Fruit fly (Drosophila melanogaster): ENCODE results near the gene hth.
A peak's percentile ranks its signal among the peaks of the same experiment; 100 is the strongest.

Gene hth

dm6 chr3R:10680825-10681681, 41.7 kb upstream of the hth start, which contains the start of gene Phyhd1 (continued):
- peak; percentile 95 for TF ChIP-seq PHDP (tag; optimal IDR thresholded peaks at IDR 0.05)
- peak; percentile 71 for TF ChIP-seq fd64A (GFP tag; optimal IDR thresholded peaks at IDR 0.05)
- peak; percentile 58; the same call in 2 of the 3 replicates for TF ChIP-seq sr (GFP tag; IDR thresholded peaks at IDR 0.05)
- no peak for TF ChIP-seq Bgb (GFP tag; IDR thresholded peaks at IDR 0.05; ENCODE audit: partially characterized antibody)
- peak; percentile 95 for TF ChIP-seq Ptx1 (GFP tag; IDR thresholded peaks at IDR 0.05)
- TF ChIP-seq hb (GFP tag; IDR thresholded peaks at IDR 0.05; ENCODE audit: partially characterized antibody), result no peak
- TF ChIP-seq salm (tag; optimal IDR thresholded peaks at IDR 0.05), result peak; percentile 95
- peak; percentile 93 for TF ChIP-seq CG1792 (GFP tag; optimal IDR thresholded peaks at IDR 0.05)
- peak; percentile 86 for TF ChIP-seq CG4282 (GFP tag; optimal IDR thresholded peaks at IDR 0.05)
- TF ChIP-seq tin (GFP tag; optimal IDR thresholded peaks at IDR 0.05), result peak; percentile 93
- peak; percentile 81 for TF ChIP-seq CG31365 (tag; optimal IDR thresholded peaks at IDR 0.05)
- TF ChIP-seq CG2129 (GFP tag; IDR thresholded peaks at IDR 0.05; ENCODE audit: partially characterized antibody), result no peak
- peak; percentile 96 for TF ChIP-seq Hsf (GFP tag; optimal IDR thresholded peaks at IDR 0.05)
- peak; percentile 89 for TF ChIP-seq CG43689 (GFP tag; IDR thresholded peaks at IDR 0.05)
- peak; percentile 89 for TF ChIP-seq emc (GFP tag; optimal IDR thresholded peaks at IDR 0.05)
- TF ChIP-seq Nf-YA (GFP tag; IDR thresholded peaks at IDR 0.05), result peak; percentile 94
- TF ChIP-seq stc (GFP tag; IDR thresholded peaks at IDR 0.05), result peak; percentile 94
- TF ChIP-seq Jarid2 (GFP tag; optimal IDR thresholded peaks at IDR 0.05), result peak; percentile 83
- TF ChIP-seq CG18262 (tag; optimal IDR thresholded peaks at IDR 0.05), result peak; percentile 94
- TF ChIP-seq inv (GFP tag; IDR thresholded peaks at IDR 0.05; ENCODE audit: partially characterized antibody), result no peak
- peak; percentile 80 for TF ChIP-seq zen (tag; optimal IDR thresholded peaks at IDR 0.05)
- 0 out of 2 replicates have a peak, but pooled peaks have one; percentile 6 for TF ChIP-seq Dref (GFP tag; IDR thresholded peaks at IDR 0.05)
- no peak for TF ChIP-seq HLH4C (GFP tag; IDR thresholded peaks at IDR 0.05; ENCODE audit: partially characterized antibody)
- TF ChIP-seq CG10267 (tag; optimal IDR thresholded peaks at IDR 0.05), result peak; percentile 87
- TF ChIP-seq CG3847 (GFP tag; IDR thresholded peaks at IDR 0.05), result peak; percentile 92
- peak; percentile 96 for TF ChIP-seq org-1 (GFP tag; optimal IDR thresholded peaks at IDR 0.05)
- no peak for TF ChIP-seq cg (GFP tag; optimal IDR thresholded peaks at IDR 0.05)
- peak; percentile 90 for TF ChIP-seq onecut (GFP tag; IDR thresholded peaks at IDR 0.05)
- TF ChIP-seq CG14667 (GFP tag; IDR thresholded peaks at IDR 0.05), result peak; percentile 83
- peak; percentile 95 for TF ChIP-seq vfl (GFP tag; optimal IDR thresholded peaks at IDR 0.05)
- no peak for TF ChIP-seq CG1832 (GFP tag; optimal IDR thresholded peaks at IDR 0.05)
- peak; percentile 90 for TF ChIP-seq ttk (GFP tag; IDR thresholded peaks at IDR 0.05)
- TF ChIP-seq Spps (tag; optimal IDR thresholded peaks at IDR 0.05), result peak; percentile 92
- peak; percentile 86 for TF ChIP-seq CG4730 (GFP tag; IDR thresholded peaks at IDR 0.05)
- TF ChIP-seq sc (optimal IDR thresholded peaks at IDR 0.05), result no peak
- TF ChIP-seq sc (GFP tag; optimal IDR thresholded peaks at IDR 0.05), result peak; percentile 92
- peak; percentile 92 for TF ChIP-seq CG14050 (GFP tag; IDR thresholded peaks at IDR 0.05)
- peak in 1 of 2 experiments; percentile 82 for TF ChIP-seq eve (GFP tag; optimal IDR thresholded peaks at IDR 0.05)
- peak; percentile 95 for TF ChIP-seq CG2199 (GFP tag; IDR thresholded peaks at IDR 0.05)
- TF ChIP-seq tgo (GFP tag; IDR thresholded peaks at IDR 0.05), result peak; percentile 92
- TF ChIP-seq CG12155 (GFP tag; optimal IDR thresholded peaks at IDR 0.05), result peak; percentile 94
- peak; percentile 87 for TF ChIP-seq ewg (GFP tag; optimal IDR thresholded peaks at IDR 0.05)
- no peak for TF ChIP-seq Hr39 (optimal IDR thresholded peaks at IDR 0.05)
- TF ChIP-seq CG3281 (GFP tag; optimal IDR thresholded peaks at IDR 0.05), result peak; percentile 92
- TF ChIP-seq CG7556 (GFP tag; optimal IDR thresholded peaks at IDR 0.05), result peak; percentile 97
- peak; percentile 76 for TF ChIP-seq CG17612 (GFP tag; IDR thresholded peaks at IDR 0.05)
- TF ChIP-seq C15 (GFP tag; IDR thresholded peaks at IDR 0.05), result peak; percentile 73; the same call in 1 of the 3 replicates
- TF ChIP-seq seq (GFP tag; IDR thresholded peaks at IDR 0.05), result peak; percentile 93
- TF ChIP-seq CG12219 (GFP tag; optimal IDR thresholded peaks at IDR 0.05), result peak; percentile 94
- TF ChIP-seq pnt (GFP tag; optimal IDR thresholded peaks at IDR 0.05), result peak; percentile 96

Data from whole organism, embryonic.